Worm (Caenorhabditis elegans): ENCODE results near the gene hpo-19.

hpo-19 gene

DNA sequence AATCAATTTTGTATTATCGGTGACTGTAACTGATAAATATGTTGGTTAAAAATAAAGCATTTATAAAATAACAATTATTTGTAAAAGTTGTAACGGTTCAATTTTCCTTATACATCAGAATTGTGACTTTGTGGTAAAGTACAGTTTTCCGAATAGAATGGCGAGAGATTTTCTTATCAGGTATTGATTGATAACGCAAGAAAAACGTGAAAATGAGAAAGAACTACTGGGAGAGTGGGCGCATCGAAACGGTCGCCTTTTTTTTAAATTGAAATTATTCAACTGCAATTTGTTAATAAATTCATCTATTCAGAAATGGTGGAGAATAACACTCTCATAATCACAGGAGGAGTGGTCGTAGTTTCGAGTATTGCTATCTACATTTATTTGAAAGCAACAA is at the start of gene hpo-19:
Gene hpo-19, plus strand, starts transcription at position 314 of the 400 bp plus-strand sequence.
- TF ChIP-seq unc-62 (GFP tag; optimal IDR thresholded peaks at IDR 0.05), result no peak

ce11 chrV:6389634-6390033 is 46.8 kb upstream of the hpo-19 start, which contains the start of gene F57F4.2:
TSS of gene F57F4.2 (minus strand) at chrV:6389734.
- TF ChIP-seq unc-62 (GFP tag; optimal IDR thresholded peaks at IDR 0.05), result no peak

DNA sequence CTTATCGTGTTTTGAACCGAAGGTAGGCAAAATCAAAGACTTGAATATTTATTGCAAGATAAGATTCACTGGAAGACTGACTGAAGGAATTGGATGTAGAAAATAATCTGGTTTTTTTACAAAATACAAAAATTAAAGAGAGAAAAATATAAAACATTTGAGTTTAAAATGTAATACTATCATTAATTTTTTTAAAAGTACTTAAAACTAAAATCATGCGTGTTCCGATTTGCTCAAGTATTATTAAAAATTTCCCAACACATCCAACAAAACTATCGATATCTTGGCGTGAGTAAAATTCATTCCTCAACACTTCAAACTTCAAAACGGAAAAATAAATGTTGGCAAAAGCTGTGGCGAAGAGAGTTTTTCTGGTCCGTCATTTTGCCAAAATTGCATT is 46.3 kb upstream of the hpo-19 start, which contains the start of gene F57F4.1:
Gene F57F4.1, plus strand, starts transcription at position 301 of the 400 bp plus-strand sequence.
- TF ChIP-seq unc-62 (GFP tag; optimal IDR thresholded peaks at IDR 0.05), result no peak

DNA sequence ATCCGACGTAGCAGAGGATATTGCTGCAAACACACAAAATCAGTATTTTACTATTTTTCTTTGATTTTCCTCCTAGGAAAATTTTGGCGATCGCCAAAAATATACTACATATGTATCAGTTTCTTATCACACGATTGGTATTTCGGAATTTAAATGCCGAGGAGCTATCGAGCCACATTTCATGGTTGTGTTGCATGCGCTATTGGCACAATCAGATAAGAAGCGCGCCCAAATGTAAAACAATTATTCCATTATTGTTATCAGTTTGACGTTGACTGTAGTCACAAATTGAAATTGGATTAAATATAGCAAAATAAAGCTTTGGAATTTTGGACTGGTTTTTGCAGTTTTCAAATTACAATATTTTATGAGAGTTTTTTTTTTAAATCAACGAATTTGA is 37.5 kb upstream of the hpo-19 start:
- no peak for TF ChIP-seq unc-62 (GFP tag; optimal IDR thresholded peaks at IDR 0.05)

- no peak for TF ChIP-seq unc-62 (GFP tag; optimal IDR thresholded peaks at IDR 0.05)
Measured at ce11 chrV:6399831-6400230, 36.6 kb upstream of the hpo-19 start, which contains the start of gene gfi-1. TSS of gene gfi-1 (minus strand) at chrV:6399931.

ce11 chrV:6400528-6400927 is 35.9 kb upstream of the hpo-19 start:
- no peak for TF ChIP-seq unc-62 (GFP tag; optimal IDR thresholded peaks at IDR 0.05)

- no peak for TF ChIP-seq unc-62 (GFP tag; optimal IDR thresholded peaks at IDR 0.05)
Measured at ce11 chrV:6400950-6401551, 35.4 kb upstream of the hpo-19 start.

ce11 chrV:6407587-6407986 is 28.9 kb upstream of the hpo-19 start:
- TF ChIP-seq unc-62 (GFP tag; optimal IDR thresholded peaks at IDR 0.05), result no peak

DNA sequence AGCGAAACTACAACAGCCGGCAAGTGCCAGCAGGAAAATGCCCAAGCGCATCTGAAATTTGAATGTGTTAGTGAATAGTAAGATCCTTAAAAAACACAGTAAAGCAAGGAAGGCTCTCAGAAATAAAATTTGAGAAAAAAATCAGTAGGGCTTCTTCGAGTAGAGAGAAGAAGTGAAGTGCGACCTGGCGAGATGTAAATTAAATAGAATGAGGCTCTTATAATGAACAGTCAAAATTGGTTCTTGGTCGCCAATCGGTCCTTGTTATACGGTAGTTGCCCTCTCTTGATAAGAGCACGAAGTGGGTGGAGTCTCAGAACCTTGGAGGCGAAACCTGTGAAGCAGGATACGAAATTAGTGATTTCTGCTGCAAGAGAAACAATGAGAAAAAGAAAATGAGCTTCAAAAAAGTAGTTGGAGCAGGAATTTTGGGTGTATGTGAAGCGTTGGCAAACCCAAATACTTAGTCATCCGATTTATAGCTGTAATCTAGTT is 27.7 kb upstream of the hpo-19 start, which contains the start of gene bcf-1:
Gene bcf-1, minus strand, starts transcription at position 51 of the 495 bp plus-strand sequence.
- no peak for TF ChIP-seq unc-62 (GFP tag; optimal IDR thresholded peaks at IDR 0.05)

- no peak for TF ChIP-seq unc-62 (GFP tag; optimal IDR thresholded peaks at IDR 0.05)
Measured at ce11 chrV:6411161-6411560, 25.3 kb upstream of the hpo-19 start.

- no peak for TF ChIP-seq unc-62 (GFP tag; optimal IDR thresholded peaks at IDR 0.05)
Measured at ce11 chrV:6413057-6413456, 23.4 kb upstream of the hpo-19 start.

DNA sequence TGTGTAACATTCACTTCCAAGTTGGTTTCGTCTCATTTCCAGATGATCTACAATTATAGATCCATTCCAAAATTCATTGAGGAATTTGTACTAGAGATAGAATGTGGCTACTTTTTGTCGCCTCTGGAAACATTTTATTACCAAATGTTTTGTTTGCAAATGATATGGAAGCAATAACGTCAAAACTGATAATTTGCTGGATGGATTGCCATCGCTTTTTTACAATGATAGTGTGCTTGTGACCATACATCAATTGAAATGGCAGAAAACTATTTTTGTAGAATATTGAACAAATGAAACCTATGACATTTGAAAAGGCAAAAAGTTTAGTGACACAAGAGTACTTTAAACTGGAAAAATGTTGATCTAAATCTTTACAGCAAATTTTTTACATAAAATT is 22.0 kb upstream of the hpo-19 start:
- TF ChIP-seq unc-62 (GFP tag; optimal IDR thresholded peaks at IDR 0.05), result no peak

- no peak for TF ChIP-seq unc-62 (GFP tag; optimal IDR thresholded peaks at IDR 0.05)
Measured at ce11 chrV:6414985-6415384, 21.5 kb upstream of the hpo-19 start, which contains the start of gene cht-6. TSS of gene cht-6 (plus strand) at chrV:6414993.

DNA sequence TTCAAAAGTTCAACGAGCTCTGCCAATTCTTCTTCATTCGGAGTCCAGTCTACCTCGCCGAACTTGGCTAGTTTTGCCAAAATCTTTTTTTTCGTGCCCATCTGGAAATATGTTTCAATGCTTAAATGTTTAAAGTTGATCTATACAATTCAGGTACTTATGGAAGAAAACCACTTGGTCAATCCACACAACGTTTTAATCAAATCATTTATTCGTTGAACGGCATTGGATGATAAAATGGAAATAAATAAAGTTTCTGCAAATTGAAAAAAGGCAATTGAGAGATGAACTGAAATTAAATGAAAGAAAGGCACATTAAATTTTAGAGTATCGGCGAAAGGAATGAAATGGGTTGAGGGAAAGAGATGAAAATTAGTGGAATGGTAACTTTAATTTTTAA is 12.4 kb upstream of the hpo-19 start, which contains the start of gene urb-1:
Gene urb-1, minus strand, starts transcription at position 101 of the 400 bp plus-strand sequence.
- TF ChIP-seq unc-62 (GFP tag; optimal IDR thresholded peaks at IDR 0.05), result no peak

- no peak for TF ChIP-seq unc-62 (GFP tag; optimal IDR thresholded peaks at IDR 0.05)
Measured at ce11 chrV:6425927-6426326, 10.5 kb upstream of the hpo-19 start, which contains the start of gene T05H4.11. TSS of gene T05H4.11 (minus strand) at chrV:6426261.

ce11 chrV:6426843-6427242 is 9.6 kb upstream of the hpo-19 start, which contains the start of gene atp-4:
TSS of gene atp-4 (minus strand) at chrV:6427112.
- no peak for TF ChIP-seq unc-62 (GFP tag; optimal IDR thresholded peaks at IDR 0.05)

DNA sequence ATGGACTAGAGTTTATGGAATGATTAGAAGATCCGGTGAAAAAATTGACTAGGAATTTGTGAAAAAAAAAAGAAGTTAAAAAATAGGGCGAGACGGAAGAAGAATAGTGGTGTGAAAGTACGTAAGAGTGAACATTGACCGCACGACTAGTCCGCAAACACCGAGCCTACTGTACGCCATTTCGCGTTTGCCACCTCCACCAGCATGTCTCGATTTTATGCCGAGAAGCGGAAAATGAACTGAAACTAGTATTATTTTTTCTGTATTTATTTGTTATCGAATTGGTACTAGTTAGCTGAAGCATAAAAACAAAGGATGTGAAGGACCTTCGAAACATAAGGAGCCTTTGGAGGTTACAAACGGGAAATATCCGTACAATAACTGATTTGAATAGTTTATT is 9.0 kb upstream of the hpo-19 start:
- no peak for TF ChIP-seq unc-62 (GFP tag; optimal IDR thresholded peaks at IDR 0.05)

Data from whole organism, dauer.